Worm (Caenorhabditis elegans): Measurements from ENCODE around the gene C54D10.5.

C54D10.5 gene

DNA sequence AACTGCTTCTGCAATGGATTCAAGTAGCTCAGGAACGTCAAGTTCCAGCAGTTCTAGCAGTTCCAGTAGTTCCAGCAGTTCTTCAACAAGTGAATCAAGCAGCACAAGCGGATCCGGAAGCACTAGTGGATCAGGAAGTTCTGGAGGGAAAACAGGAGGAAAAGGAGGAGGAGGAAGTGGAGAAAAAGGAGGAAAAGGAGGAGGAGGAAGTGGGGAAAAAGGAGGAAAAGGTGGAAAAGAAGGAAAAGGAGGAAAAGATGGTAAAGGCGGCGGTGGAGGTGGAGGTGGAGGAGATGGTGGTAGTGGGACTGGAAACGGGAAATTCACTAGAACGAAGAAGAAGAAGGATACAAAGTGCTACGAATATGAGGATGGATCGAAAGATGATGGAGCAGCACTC, 22.6 kb upstream of the C54D10.5 start:
- TF ChIP-seq gei-17 (GFP tag; optimal IDR thresholded peaks at IDR 0.05), result peak; percentile 20
- TF ChIP-seq nhr-27 (tag; optimal IDR thresholded peaks at IDR 0.05), result no peak
- peak; percentile 49 for TF ChIP-seq egrh-3 (GFP tag; IDR thresholded peaks at IDR 0.05)

ce11 chrV:12408525-12408924, 20.6 kb upstream of the C54D10.5 start, which contains the start of gene cdr-4:
TSS of gene cdr-4 (minus strand) at chrV:12408625.
- TF ChIP-seq akir-1 (GFP tag; optimal IDR thresholded peaks at IDR 0.05), result no peak
- no peak for TF ChIP-seq bed-1 (GFP tag; IDR thresholded peaks at IDR 0.05)
- no peak for TF ChIP-seq B0019.2 (GFP tag; conservative IDR thresholded peaks at IDR 0.05)
- TF ChIP-seq lir-1 (GFP tag; conservative IDR thresholded peaks at IDR 0.05), result no peak
- TF ChIP-seq lsy-27 (tag; optimal IDR thresholded peaks at IDR 0.05; ENCODE audit: borderline replicate concordance, insufficient read depth), result no peak
- no peak for TF ChIP-seq F57A8.1 (GFP tag; optimal IDR thresholded peaks at IDR 0.05)
- no peak for TF ChIP-seq ccch-3 (GFP tag; optimal IDR thresholded peaks at IDR 0.05)
- TF ChIP-seq mxl-1 (tag; optimal IDR thresholded peaks at IDR 0.05), result no peak
- TF ChIP-seq F10E7.11 (tag; optimal IDR thresholded peaks at IDR 0.05), result no peak
- TF ChIP-seq dpl-1 (GFP tag; optimal IDR thresholded peaks at IDR 0.05), result no peak
- no peak for TF ChIP-seq let-526 (GFP tag; IDR thresholded peaks at IDR 0.05)

- no peak for TF ChIP-seq nhr-27 (tag; optimal IDR thresholded peaks at IDR 0.05)
- TF ChIP-seq nhr-80 (tag; optimal IDR thresholded peaks at IDR 0.05), result peak; percentile 6
- peak; percentile 39; the same call in 1 of the 2 replicates for TF ChIP-seq hmg-1.2 (GFP tag; IDR thresholded peaks at IDR 0.05)
- no peak for TF ChIP-seq rcor-1 (GFP tag; IDR thresholded peaks at IDR 0.05)
- no peak for TF ChIP-seq cebp-1 (GFP tag; IDR thresholded peaks at IDR 0.05)
- TF ChIP-seq cebp-1 (tag; optimal IDR thresholded peaks at IDR 0.05), result peak; percentile 83
These were observed 20.1 kb upstream of the C54D10.5 start for ce11 chrV:12408996-12409395.

DNA sequence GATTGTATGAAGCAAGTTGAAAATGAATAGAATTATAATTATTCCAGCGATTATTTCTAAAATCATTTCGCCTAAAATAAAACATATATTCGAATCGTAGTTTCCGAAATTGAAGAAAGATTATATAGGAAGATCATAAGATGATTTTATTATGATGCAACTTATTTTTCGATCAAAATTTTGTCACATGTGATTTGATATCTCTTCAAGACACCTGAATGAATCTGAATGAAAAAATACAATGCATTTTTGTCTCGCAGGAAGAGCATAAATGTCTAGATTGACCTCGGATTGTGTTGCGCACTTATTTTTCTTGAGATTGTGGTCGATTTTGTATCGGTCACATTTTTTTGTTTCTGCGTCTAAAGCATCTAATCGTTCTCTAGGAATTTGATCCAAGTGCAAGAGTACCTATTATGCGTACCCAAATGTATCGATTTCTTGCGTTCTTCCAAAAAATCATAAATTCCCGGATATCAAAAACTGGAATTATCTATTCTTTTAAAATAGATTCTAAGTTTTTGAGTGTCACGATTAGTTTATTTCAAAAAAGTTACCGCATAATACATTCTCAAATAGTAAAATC, 18.6 kb upstream of the C54D10.5 start, which contains the start of gene hrg-2:
hrg-2 (minus strand) TSS at position 98 of the 586 bp plus-strand sequence.
- TF ChIP-seq snpc-4 (GFP tag; optimal IDR thresholded peaks at IDR 0.05), result no peak
- no peak for TF ChIP-seq snpc-4 (tag; optimal IDR thresholded peaks at IDR 0.05)
- no peak for TF ChIP-seq B0336.3 (GFP tag; IDR thresholded peaks at IDR 0.05)

- no peak for TF ChIP-seq attf-6 (GFP tag; IDR thresholded peaks at IDR 0.05)
- TF ChIP-seq ceh-100 (GFP tag; IDR thresholded peaks at IDR 0.05), result no peak
- no peak for TF ChIP-seq dpff-1 (tag; optimal IDR thresholded peaks at IDR 0.05)
- TF ChIP-seq hlh-26 (GFP tag; conservative IDR thresholded peaks at IDR 0.05), result no peak
- TF ChIP-seq F10E7.11 (tag; optimal IDR thresholded peaks at IDR 0.05), result no peak
- no peak for TF ChIP-seq ztf-18 (tag; optimal IDR thresholded peaks at IDR 0.05)
- no peak for TF ChIP-seq hmg-1.2 (GFP tag; IDR thresholded peaks at IDR 0.05)
- TF ChIP-seq F57C9.4 (tag; optimal IDR thresholded peaks at IDR 0.05), result no peak
- no peak for TF ChIP-seq T26A5.8 (tag; optimal IDR thresholded peaks at IDR 0.05)
- TF ChIP-seq attf-3 (GFP tag; conservative IDR thresholded peaks at IDR 0.05), result no peak
- no peak for TF ChIP-seq snpc-4 (GFP tag; optimal IDR thresholded peaks at IDR 0.05)
- no peak for TF ChIP-seq snpc-4 (tag; optimal IDR thresholded peaks at IDR 0.05)
- TF ChIP-seq hmg-20 (GFP tag; IDR thresholded peaks at IDR 0.05), result no peak
- TF ChIP-seq nhr-90 (tag; optimal IDR thresholded peaks at IDR 0.05), result no peak
- TF ChIP-seq nhr-120 (GFP tag; IDR thresholded peaks at IDR 0.05), result no peak
- TF ChIP-seq gei-17 (GFP tag; optimal IDR thresholded peaks at IDR 0.05), result no peak
- no peak for TF ChIP-seq bed-1 (GFP tag; IDR thresholded peaks at IDR 0.05)
- no peak for TF ChIP-seq aptf-2 (GFP tag; conservative IDR thresholded peaks at IDR 0.05)
- no peak for TF ChIP-seq B0261.1 (tag; optimal IDR thresholded peaks at IDR 0.05)
- TF ChIP-seq bed-2 (GFP tag; IDR thresholded peaks at IDR 0.05), result no peak
- TF ChIP-seq sptf-2 (GFP tag; optimal IDR thresholded peaks at IDR 0.05), result no peak
These were observed 17.2 kb upstream of the C54D10.5 start, which contains the start of gene cdr-7 for ce11 chrV:12411909-12412308. TSS of gene cdr-7 (minus strand) at chrV:12412113.
